Worm (Caenorhabditis elegans): ENCODE results near the gene C55A6.6.

The C55A6.6 gene

ce11 chrV:11548914-11549406 is 34.4 kb upstream of the C55A6.6 start, which contains the start of the genes F38B7.17 and F38B7.3:
F38B7.17 (minus strand) TSS chrV:11548964.
F38B7.3 (plus strand) TSS chrV:11549107.
- TF ChIP-seq nfya-1 (tag; optimal IDR thresholded peaks at IDR 0.05) (peak; percentile 58), hlh-30 (tag; optimal IDR thresholded peaks at IDR 0.05; ENCODE audit: insufficient read depth) (peak; percentile 95), hlh-8 (tag; optimal IDR thresholded peaks at IDR 0.05) (peak; percentile 12), mec-3 (tag; optimal IDR thresholded peaks at IDR 0.05; ENCODE audit: borderline replicate concordance) (no peak), tbx-2 (tag; optimal IDR thresholded peaks at IDR 0.05) (peak; percentile 51), sox-2 (GFP tag; IDR thresholded peaks at IDR 0.05) (no peak), ama-1 (optimal IDR thresholded peaks at IDR 0.05) (no peak), unc-55 (GFP tag; optimal IDR thresholded peaks at IDR 0.05) (peak; percentile 51), dve-1 (tag; optimal IDR thresholded peaks at IDR 0.05) (peak; percentile 36), ceh-14 (tag; optimal IDR thresholded peaks at IDR 0.05) (peak; percentile 3), K09A11.1 (tag; optimal IDR thresholded peaks at IDR 0.05; ENCODE audit: insufficient read depth) (no peak), ceh-34 (tag; optimal IDR thresholded peaks at IDR 0.05) (peak; percentile 42), elt-2 (tag; optimal IDR thresholded peaks at IDR 0.05) (peak; percentile 71), pqm-1 (tag; optimal IDR thresholded peaks at IDR 0.05) (no peak), ceh-19 (GFP tag; optimal IDR thresholded peaks at IDR 0.05) (peak; percentile 39), ceh-31 (tag; optimal IDR thresholded peaks at IDR 0.05) (peak; percentile 33)

ce11 chrV:11546795-11547194 is 32.3 kb upstream of the C55A6.6 start, which contains the start of gene F38B7.11:
F38B7.11 (plus strand) TSS chrV:11547095.
- TF ChIP-seq ceh-48 (tag; optimal IDR thresholded peaks at IDR 0.05): no peak
- no peak for TF ChIP-seq elt-2 (tag; optimal IDR thresholded peaks at IDR 0.05)
- TF ChIP-seq rnt-1 (tag; optimal IDR thresholded peaks at IDR 0.05): no peak
- TF ChIP-seq nhr-11 (tag; optimal IDR thresholded peaks at IDR 0.05): no peak
- TF ChIP-seq ceh-45 (GFP tag; IDR thresholded peaks at IDR 0.05): no peak
- TF ChIP-seq ceh-30 (tag; optimal IDR thresholded peaks at IDR 0.05): no peak
- no peak for TF ChIP-seq pha-2 (tag; optimal IDR thresholded peaks at IDR 0.05)
- no peak for TF ChIP-seq fkh-6 (tag; optimal IDR thresholded peaks at IDR 0.05)
- no peak for TF ChIP-seq K02D7.2 (tag; optimal IDR thresholded peaks at IDR 0.05)
- no peak for TF ChIP-seq che-1 (tag; optimal IDR thresholded peaks at IDR 0.05)
- TF ChIP-seq ceh-6 (GFP tag; optimal IDR thresholded peaks at IDR 0.05): no peak
- TF ChIP-seq ref-2 (tag; optimal IDR thresholded peaks at IDR 0.05): no peak
- no peak for TF ChIP-seq madf-2 (tag; optimal IDR thresholded peaks at IDR 0.05)
- no peak for TF ChIP-seq lin-11 (tag; optimal IDR thresholded peaks at IDR 0.05)
- TF ChIP-seq hlh-13 (GFP tag; optimal IDR thresholded peaks at IDR 0.05): no peak
- no peak for TF ChIP-seq ceh-34 (tag; optimal IDR thresholded peaks at IDR 0.05)
- no peak for TF ChIP-seq unc-86 (tag; optimal IDR thresholded peaks at IDR 0.05)
- TF ChIP-seq ama-1 (optimal IDR thresholded peaks at IDR 0.05): no peak
- no peak for TF ChIP-seq gmeb-2 (tag; optimal IDR thresholded peaks at IDR 0.05)
- TF ChIP-seq pqm-1 (tag; optimal IDR thresholded peaks at IDR 0.05): no peak

DNA sequence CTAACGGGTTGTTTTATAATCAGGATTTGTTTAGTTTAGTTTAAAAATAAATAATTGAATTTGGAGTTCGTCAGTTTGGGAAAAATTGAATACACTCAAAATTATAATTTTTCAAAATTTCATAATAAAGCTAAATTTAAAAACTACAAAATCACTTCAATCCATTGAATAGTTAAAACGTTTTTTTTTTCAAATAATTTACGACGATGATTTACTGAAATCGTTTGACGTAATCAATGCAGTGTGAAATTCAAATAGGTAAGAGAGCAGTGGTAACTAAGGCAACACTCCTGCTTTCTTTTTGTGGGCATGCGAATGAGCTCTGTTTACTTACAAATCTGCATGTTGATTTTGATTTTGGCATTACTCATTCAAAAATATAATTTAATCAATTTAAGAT is 30.7 kb upstream of the C55A6.6 start, which contains the start of gene F38B7.10:
Gene F38B7.10, plus strand, starts transcription at position 301 of the 400 bp plus-strand sequence.
- TF ChIP-seq rnt-1 (tag; optimal IDR thresholded peaks at IDR 0.05) (no peak), T23F11.4 (GFP tag; optimal IDR thresholded peaks at IDR 0.05) (no peak), ceh-24 (tag; optimal IDR thresholded peaks at IDR 0.05) (no peak), eyg-1 (tag; optimal IDR thresholded peaks at IDR 0.05) (no peak), pha-4 (tag; optimal IDR thresholded peaks at IDR 0.05) (no peak), hlh-13 (GFP tag; optimal IDR thresholded peaks at IDR 0.05) (no peak), mec-3 (tag; optimal IDR thresholded peaks at IDR 0.05; ENCODE audit: borderline replicate concordance) (no peak), ceh-30 (tag; optimal IDR thresholded peaks at IDR 0.05) (no peak), ref-2 (tag; optimal IDR thresholded peaks at IDR 0.05) (no peak), unc-55 (GFP tag; optimal IDR thresholded peaks at IDR 0.05) (no peak), zip-5 (tag; optimal IDR thresholded peaks at IDR 0.05) (no peak), ceh-6 (GFP tag; optimal IDR thresholded peaks at IDR 0.05) (no peak)
